Worm (Caenorhabditis elegans): Measurements from ENCODE around the gene K06B9.6.

DNA sequence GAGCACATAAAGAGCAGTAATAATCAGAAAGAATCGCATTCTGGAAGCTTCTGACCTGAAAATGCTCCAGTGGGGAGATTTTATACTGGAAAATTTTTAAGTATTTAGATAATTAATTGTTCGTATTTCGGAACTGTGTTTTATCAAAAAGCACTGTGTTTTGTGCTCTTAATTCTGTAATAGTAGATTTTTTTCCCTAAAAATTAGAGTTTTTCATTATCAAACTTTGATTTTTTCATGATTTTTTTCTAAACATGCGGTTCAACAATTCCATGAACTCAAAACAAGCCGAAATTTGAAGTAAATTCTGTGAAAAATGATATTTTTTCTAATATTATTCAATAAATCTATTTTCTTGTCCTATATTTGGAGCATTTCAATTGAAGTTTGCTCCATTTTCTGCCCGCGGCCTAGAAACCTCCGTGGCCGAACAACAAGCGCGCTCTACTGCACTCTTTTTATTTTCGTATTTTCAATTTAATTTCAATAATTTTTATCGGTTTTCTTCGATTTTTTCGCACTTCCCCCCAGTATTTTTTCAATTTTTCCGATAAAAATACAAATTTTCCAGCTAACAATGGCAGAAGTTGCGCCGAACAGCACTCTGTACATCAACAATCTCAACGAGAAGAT is 25.0 kb downstream of the K06B9.6 start, which contains the start of the genes K08D10.13 and rnp-2:
- TF ChIP-seq nhr-77 (tag; optimal IDR thresholded peaks at IDR 0.05) (no peak), fos-1 (tag; optimal IDR thresholded peaks at IDR 0.05) (no peak), dpl-1 (GFP tag; optimal IDR thresholded peaks at IDR 0.05) (peak; percentile 63), F49E8.2 (tag; optimal IDR thresholded peaks at IDR 0.05; ENCODE audit: borderline replicate concordance) (no peak), cey-2 (tag; optimal IDR thresholded peaks at IDR 0.05; ENCODE audit: borderline replicate concordance, insufficient read depth) (no peak), hlh-30 (tag; optimal IDR thresholded peaks at IDR 0.05; ENCODE audit: insufficient read depth) (no peak), D1046.2 (GFP tag; IDR thresholded peaks at IDR 0.05) (no peak), ceh-82 (tag; optimal IDR thresholded peaks at IDR 0.05) (no peak), Y48G9A.11 (GFP tag; IDR thresholded peaks at IDR 0.05) (no peak; the same call in 1 of the 2 replicates), lir-3 (tag; optimal IDR thresholded peaks at IDR 0.05) (no peak)
